Worm (Caenorhabditis elegans): Measurements from ENCODE around the gene F09C6.16.
"Not testable (repeated sequence)": the region's sequence is repeated elsewhere in the genome, so short reads cannot be mapped to it uniquely, and the experiment has no call there.

- TF ChIP-seq gei-8 (GFP tag; optimal IDR thresholded peaks at IDR 0.05); nhr-25 (tag; optimal IDR thresholded peaks at IDR 0.05; ENCODE audit: borderline replicate concordance, insufficient read depth); unc-62 (GFP tag; optimal IDR thresholded peaks at IDR 0.05 in 1 of 2); unc-62 (tag; optimal IDR thresholded peaks at IDR 0.05); nhr-41 (GFP tag; IDR thresholded peaks at IDR 0.05); zag-1 (tag; optimal IDR thresholded peaks at IDR 0.05); F26F4.8 (GFP tag; conservative IDR thresholded peaks at IDR 0.05); pqm-1 (tag; optimal IDR thresholded peaks at IDR 0.05): not testable (repeated sequence)
Observed at ce11 chrV:16938731-16939130, 29.0 kb upstream of the F09C6.16 start, which contains the start of gene fbxa-148.

Measured in whole organism, L4 larva.